Worm (Caenorhabditis elegans) whole organism, L1 larva: ENCODE results near the gene C27B7.5.
A peak's percentile ranks its signal among the peaks of the same experiment; 100 is the strongest.

Experiments used
- C16A3.4 ChIP-seq: fragments of 150-350 bp; optimal IDR thresholded peaks from 2 replicates; lab custom pipeline; 2014; ENCODE audit warnings: missing biosample characterization, missing genetic modification characterization
- ama-1 ChIP-seq: fragments of 150-350 bp; optimal IDR thresholded peaks from 2 replicates; lab custom pipeline; 2014
- blmp-1 ChIP-seq: fragments of 150-350 bp; optimal IDR thresholded peaks from 2 replicates; lab custom pipeline; 2014; ENCODE audit warnings: missing biosample characterization, missing genetic modification characterization
- ceh-82 ChIP-seq, 3 experiments: fragments of 150-350 bp in 1 of 3; sonication (generic microtip) in 2 of 3; optimal IDR thresholded peaks; 2 replicates each; lab custom pipeline; 2014 to 2017; ENCODE audit warnings: missing biosample characterization in 3 of 3, missing genetic modification characterization in 3 of 3
- ceh-88 ChIP-seq: fragments of 200-800 bp; sonication (Bioruptor generic); IDR thresholded peaks from 2 replicates; pipeline ENCODE4 v1.3.6; 2022; ENCODE audit warnings: missing genetic modification characterization, missing compliant biosample characterization
- efl-1 ChIP-seq, 4 experiments: fragments of 150-350 bp; optimal IDR thresholded peaks in 3 of 4; peaks in 1 of 4; 1 replicate in 1 of 4; 2 replicates in 3 of 4; lab custom pipeline; 2014; ENCODE audit warnings: missing biosample characterization in 2 of 4, missing genetic modification characterization in 2 of 4, missing genetic modification reagents in 2 of 4
- efl-3 ChIP-seq: fragments of 200-800 bp; sonication (Bioruptor generic); optimal IDR thresholded peaks from 2 replicates; lab custom pipeline; 2018; ENCODE audit warnings: mild to moderate bottlenecking, missing genetic modification characterization, missing compliant biosample characterization
- egl-13 ChIP-seq: sonication (generic microtip); optimal IDR thresholded peaks from 2 replicates; lab custom pipeline; 2016; ENCODE audit warnings: missing genotype, missing genetic modification reagents, missing genetic modification characterization, missing compliant biosample characterization
- elt-3 ChIP-seq, 6 experiments: fragments of 150-350 bp in 1 of 6; sonication (generic microtip); optimal IDR thresholded peaks; 2 replicates each; lab custom pipeline; 2017 to 2018; ENCODE audit warnings: missing biosample characterization in 6 of 6, missing genetic modification characterization in 6 of 6, inconsistent platforms in 1 of 6
- fkh-10 ChIP-seq: sonication (generic microtip); optimal IDR thresholded peaks from 2 replicates; lab custom pipeline; 2017; ENCODE audit warnings: missing biosample characterization, missing genetic modification reagents, missing genetic modification characterization
- grh-1 ChIP-seq: fragments of 200-800 bp; sonication (Bioruptor generic); IDR thresholded peaks from 2 replicates; pipeline ENCODE4 v1.3.6; 2022; ENCODE audit warnings: missing genetic modification reagents, missing genetic modification characterization, missing compliant biosample characterization
- hlh-4 ChIP-seq: sonication (generic microtip); optimal IDR thresholded peaks from 2 replicates; lab custom pipeline; 2016; ENCODE audit warnings: mild to moderate bottlenecking, missing genetic modification characterization, missing compliant biosample characterization
- irx-1 ChIP-seq: sonication (generic microtip); optimal IDR thresholded peaks from 2 replicates; lab custom pipeline; 2016; ENCODE audit warnings: missing genetic modification characterization, missing compliant biosample characterization
- lin-13 ChIP-seq: fragments of 150-350 bp; optimal IDR thresholded peaks from 2 replicates; lab custom pipeline; 2014; ENCODE audit warnings: missing biosample characterization, missing genetic modification reagents, missing genetic modification characterization
- lin-14 ChIP-seq: fragments of 200-800 bp; sonication (Bioruptor generic); optimal IDR thresholded peaks from 2 replicates; lab custom pipeline; 2018; ENCODE audit warnings: mild to moderate bottlenecking, missing genetic modification characterization, moderate library complexity, missing compliant biosample characterization
- lin-35 ChIP-seq, 2 experiments: fragments of 150-350 bp; optimal IDR thresholded peaks; 2 replicates each; lab custom pipeline; 2014; ENCODE audit warnings: missing biosample characterization in 2 of 2, missing genetic modification characterization in 2 of 2, missing genetic modification reagents in 2 of 2
- lsy-2 ChIP-seq, 2 experiments: fragments of 150-350 bp; optimal IDR thresholded peaks; 2 replicates each; lab custom pipeline; 2014; ENCODE audit warnings: missing biosample characterization in 2 of 2, missing genetic modification characterization in 2 of 2
- mef-2 ChIP-seq: fragments of 150-350 bp; optimal IDR thresholded peaks from 2 replicates; lab custom pipeline; 2014; ENCODE audit warnings: missing biosample characterization, missing genetic modification characterization
- mep-1 ChIP-seq: fragments of 150-350 bp; optimal IDR thresholded peaks from 2 replicates; lab custom pipeline; 2014; ENCODE audit warnings: missing biosample characterization, missing genetic modification characterization
- nhr-11 ChIP-seq: fragments of 150-350 bp; optimal IDR thresholded peaks from 2 replicates; lab custom pipeline; 2014; ENCODE audit warnings: missing biosample characterization, missing genetic modification characterization
- nhr-19 ChIP-seq: fragments of 200-800 bp; sonication (Bioruptor generic); conservative IDR thresholded peaks from 2 replicates; pipeline ENCODE4 v1.3.6; 2022; ENCODE audit warnings: missing genetic modification characterization, missing compliant biosample characterization
- nhr-20 ChIP-seq: sonication (generic microtip); optimal IDR thresholded peaks from 2 replicates; lab custom pipeline; 2016; ENCODE audit warnings: mild to moderate bottlenecking, missing genetic modification characterization, missing compliant biosample characterization
- nhr-47 ChIP-seq: sonication (generic microtip); optimal IDR thresholded peaks from 2 replicates; lab custom pipeline; 2016; ENCODE audit warnings: mild to moderate bottlenecking, missing genetic modification characterization, moderate library complexity, missing compliant biosample characterization
- nhr-71 ChIP-seq: sonication (generic microtip); optimal IDR thresholded peaks from 2 replicates; lab custom pipeline; 2016; ENCODE audit warnings: mild to moderate bottlenecking, missing genetic modification characterization, moderate library complexity, missing compliant biosample characterization
- nhr-85 ChIP-seq: sonication (generic microtip); peaks from one replicate; lab custom pipeline; 2016; ENCODE audit warnings: missing genetic modification characterization, inconsistent platforms, missing compliant biosample characterization
- pag-3 ChIP-seq: sonication (generic microtip); optimal IDR thresholded peaks from 2 replicates; lab custom pipeline; 2017; ENCODE audit warnings: missing genetic modification characterization, mild to moderate bottlenecking, missing compliant biosample characterization, antibody characterized with exemption, borderline replicate concordance; ENCODE audit not compliant: insufficient read depth
- rnt-1 ChIP-seq: sonication (generic microtip); optimal IDR thresholded peaks from 2 replicates; lab custom pipeline; 2016; ENCODE audit warnings: mild to moderate bottlenecking, missing genetic modification characterization, moderate library complexity, missing compliant biosample characterization
- skn-1 ChIP-seq: fragments of 150-350 bp; optimal IDR thresholded peaks from 2 replicates; lab custom pipeline; 2014; ENCODE audit warnings: missing biosample characterization, missing genetic modification characterization
- snu-23 ChIP-seq: sonication (generic microtip); optimal IDR thresholded peaks from 2 replicates; lab custom pipeline; 2016; ENCODE audit warnings: missing genetic modification characterization, missing compliant biosample characterization
- sox-4 ChIP-seq: sonication (generic microtip); optimal IDR thresholded peaks from 2 replicates; lab custom pipeline; 2016; ENCODE audit warnings: missing genetic modification characterization, missing compliant biosample characterization
- sptf-1 ChIP-seq: fragments of 150-350 bp; optimal IDR thresholded peaks from 2 replicates; lab custom pipeline; 2014; ENCODE audit warnings: missing biosample characterization, missing genetic modification characterization
- sup-37 ChIP-seq: fragments of 200-800 bp; sonication (Bioruptor generic); optimal IDR thresholded peaks from 2 replicates; lab custom pipeline; 2018; ENCODE audit warnings: mild to moderate bottlenecking, missing genetic modification characterization, missing compliant biosample characterization
- swsn-7 ChIP-seq: sonication (generic microtip); optimal IDR thresholded peaks from 2 replicates; lab custom pipeline; 2016; ENCODE audit warnings: missing genetic modification characterization, missing compliant biosample characterization
- vab-15 ChIP-seq: sonication (generic microtip); optimal IDR thresholded peaks from 2 replicates; lab custom pipeline; 2017; ENCODE audit warnings: missing genotype, mild to moderate bottlenecking, missing genetic modification characterization, missing compliant biosample characterization
- ztf-11 ChIP-seq, 2 experiments: sonication (generic microtip); optimal IDR thresholded peaks; 2 replicates each; lab custom pipeline; 2016 to 2017; ENCODE audit warnings: missing genetic modification characterization in 2 of 2, missing biosample characterization in 1 of 2, missing compliant biosample characterization in 1 of 2

Gene C27B7.5

ce11 chrIV:8914187-8914586, 12.7 kb downstream of the C27B7.5 start:
- TF ChIP-seq fkh-10, result no peak
- no peak for TF ChIP-seq nhr-19 (GFP tag; lab: Robert Waterston, UW)
- TF ChIP-seq mep-1 (tag; lab: Kevin White, UChicago), result no peak
- TF ChIP-seq nhr-20 (tag; lab: Kevin White, UChicago), result peak; percentile 14
- TF ChIP-seq ceh-88, result no peak
- TF ChIP-seq lin-35 (GFP tag; optimal IDR thresholded peaks at IDR 0.05; lab: Kevin White, UChicago), result peak in 1 of 2 experiments; percentile 24
- no peak for TF ChIP-seq nhr-11 (tag; lab: Kevin White, UChicago)
- peak in 1 of 6 experiments; percentile 13 for TF ChIP-seq elt-3 (tag; optimal IDR thresholded peaks at IDR 0.05; lab: Kevin White, UChicago)
- TF ChIP-seq blmp-1 (tag; lab: Kevin White, UChicago), result peak; percentile 15
- peak; percentile 42 for TF ChIP-seq nhr-85 (tag; lab: Kevin White, UChicago)
- no peak for TF ChIP-seq irx-1 (tag; lab: Kevin White, UChicago)
- TF ChIP-seq C16A3.4 (tag; lab: Kevin White, UChicago), result no peak
- no peak for TF ChIP-seq ama-1 (lab: Kevin White, UChicago)
- TF ChIP-seq grh-1 (GFP tag; lab: Robert Waterston, UW), result no peak

ce11 chrIV:8916010-8916409, 14.6 kb downstream of the C27B7.5 start, which contains the start of gene C27B7.9:
Gene C27B7.9 (minus strand): TSS chrIV:8916110.
- TF ChIP-seq ztf-11 (tag; optimal IDR thresholded peaks at IDR 0.05; lab: Kevin White, UChicago), result no peak
- no peak for TF ChIP-seq nhr-20 (tag; lab: Kevin White, UChicago)
- no peak for TF ChIP-seq efl-3
- no peak for TF ChIP-seq elt-3 (tag; optimal IDR thresholded peaks at IDR 0.05; lab: Kevin White, UChicago)
- no peak for TF ChIP-seq ama-1 (lab: Kevin White, UChicago)
- no peak for TF ChIP-seq mef-2 (tag; lab: Kevin White, UChicago)
- no peak for TF ChIP-seq pag-3 (tag; lab: Kevin White, UChicago)
- TF ChIP-seq vab-15 (tag; lab: Kevin White, UChicago), result no peak
- no peak for TF ChIP-seq C16A3.4 (tag; lab: Kevin White, UChicago)

- no peak for TF ChIP-seq nhr-19 (GFP tag; lab: Robert Waterston, UW)
- no peak for TF ChIP-seq efl-1 (optimal IDR thresholded peaks at IDR 0.05; lab: Kevin White, UChicago)
- peak in 1 of 2 experiments; percentile 74 for TF ChIP-seq efl-1 (GFP tag; optimal IDR thresholded peaks at IDR 0.05 in 1 of 2; lab: Kevin White, UChicago)
Measured at ce11 chrIV:8918790-8919189, 17.3 kb downstream of the C27B7.5 start, which contains the start of gene rap-1. Gene rap-1 (minus strand): TSS chrIV:8918890.

DNA sequence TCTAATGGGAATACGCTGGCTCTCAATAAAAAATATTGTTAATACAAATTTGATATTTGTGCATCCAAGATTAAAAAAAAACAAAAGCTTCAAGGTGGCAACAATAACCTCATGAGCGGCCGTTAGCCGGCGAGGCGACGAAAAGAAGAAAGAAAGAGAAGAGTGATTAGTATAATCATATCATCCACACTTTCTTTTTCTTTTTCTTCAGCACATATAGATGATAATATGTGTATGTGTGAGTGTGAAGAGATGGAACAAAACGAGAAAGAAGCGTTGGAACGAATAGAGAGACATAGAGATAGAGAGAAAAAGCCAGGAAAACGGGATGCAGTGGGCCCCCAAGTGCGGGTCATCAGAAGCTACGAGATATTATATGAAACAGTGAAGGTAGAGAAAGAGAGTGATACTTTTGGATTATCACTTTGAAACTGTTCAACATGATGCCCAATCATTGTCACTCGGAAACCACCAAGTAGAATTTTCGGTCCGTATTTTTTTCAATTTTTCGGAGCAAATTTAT, 18.9 kb downstream of the C27B7.5 start:
- TF ChIP-seq sox-4 (no peak), skn-1 (tag; lab: Kevin White, UChicago) (peak; percentile 22), ztf-11 (tag; optimal IDR thresholded peaks at IDR 0.05; lab: Kevin White, UChicago) (no peak), rnt-1 (tag; lab: Kevin White, UChicago) (peak; percentile 52), snu-23 (GFP tag; lab: Kevin White, UChicago) (peak; percentile 31), nhr-47 (tag; lab: Kevin White, UChicago) (peak; percentile 26), nhr-71 (peak; percentile 43), hlh-4 (tag; lab: Kevin White, UChicago) (no peak), sptf-1 (tag; lab: Kevin White, UChicago) (no peak), lsy-2 (tag; optimal IDR thresholded peaks at IDR 0.05; lab: Kevin White, UChicago) (peak in 1 of 2 experiments; percentile 40), lin-14 (GFP tag; lab: Kevin White, UChicago) (peak; percentile 66), efl-1 (optimal IDR thresholded peaks at IDR 0.05; lab: Kevin White, UChicago) (peak; percentile 13), efl-1 (GFP tag; optimal IDR thresholded peaks at IDR 0.05 in 1 of 2; lab: Kevin White, UChicago) (peak in 1 of 2 experiments; percentile 56), lin-13 (GFP tag; lab: Kevin White, UChicago) (no peak), swsn-7 (tag; lab: Kevin White, UChicago) (peak; percentile 2), egl-13 (tag; lab: Kevin White, UChicago) (no peak), nhr-19 (GFP tag; lab: Robert Waterston, UW) (0 out of 2 replicates have a peak, but pooled peaks have one; percentile 26), blmp-1 (tag; lab: Kevin White, UChicago) (peak; percentile 79), ceh-82 (tag; optimal IDR thresholded peaks at IDR 0.05; lab: Kevin White, UChicago) (peak in 1 of 3 experiments; percentile 5), sup-37 (GFP tag; lab: Kevin White, UChicago) (no peak)
